Fruit fly (Drosophila melanogaster): ENCODE data around the gene CG10864.
A peak's percentile ranks its signal among the peaks of the same experiment; 100 is the strongest.

The CG10864 gene

dm6 chr3R:18456196-18456781 is 44.9 kb upstream of the CG10864 start (continued):
- TF ChIP-seq Nf-YB (GFP tag; optimal IDR thresholded peaks at IDR 0.05) (no peak), crol (GFP tag; IDR thresholded peaks at IDR 0.05) (no peak), CG32532 (GFP tag; IDR thresholded peaks at IDR 0.05) (peak; percentile 67; the same call in 1 of the 2 replicates), Rfx (GFP tag; IDR thresholded peaks at IDR 0.05) (peak; percentile 75), Six4 (GFP tag; optimal IDR thresholded peaks at IDR 0.05) (no peak), CG3281 (GFP tag; optimal IDR thresholded peaks at IDR 0.05) (no peak), sqz (GFP tag; optimal IDR thresholded peaks at IDR 0.05) (no peak), slp2 (GFP tag; optimal IDR thresholded peaks at IDR 0.05) (peak; percentile 45), Lim3 (GFP tag; IDR thresholded peaks at IDR 0.05) (no peak), cg (GFP tag; optimal IDR thresholded peaks at IDR 0.05) (no peak), Abd-B (GFP tag; optimal IDR thresholded peaks at IDR 0.05) (peak; percentile 24), Eip74EF (GFP tag; optimal IDR thresholded peaks at IDR 0.05) (no peak), klu (GFP tag; IDR thresholded peaks at IDR 0.05) (no peak), hkb (optimal IDR thresholded peaks at IDR 0.05) (no peak), hkb (GFP tag; IDR thresholded peaks at IDR 0.05) (no peak; the same call in 1 of the 2 replicates), NC2α (GFP tag; optimal IDR thresholded peaks at IDR 0.05) (no peak), CG10979 (tag; optimal IDR thresholded peaks at IDR 0.05) (no peak), da (GFP tag; optimal IDR thresholded peaks at IDR 0.05) (no peak), Rx (GFP tag; IDR thresholded peaks at IDR 0.05) (peak; percentile 29; the same call in 1 of the 2 replicates), CG3838 (GFP tag; optimal IDR thresholded peaks at IDR 0.05) (no peak), vnd (GFP tag; IDR thresholded peaks at IDR 0.05; ENCODE audit: partially characterized antibody) (no peak), Neu2 (GFP tag; optimal IDR thresholded peaks at IDR 0.05; ENCODE audit: borderline replicate concordance) (no peak), esg (GFP tag; conservative IDR thresholded peaks at IDR 0.05) (peak; percentile 61), dm (GFP tag; optimal IDR thresholded peaks at IDR 0.05) (no peak), vfl (GFP tag; optimal IDR thresholded peaks at IDR 0.05) (peak; percentile 3), Sox102F (GFP tag; optimal IDR thresholded peaks at IDR 0.05) (peak; percentile 53), CG34224 (GFP tag; IDR thresholded peaks at IDR 0.05; ENCODE audit: partially characterized antibody) (no peak), CG15479 (GFP tag; optimal IDR thresholded peaks at IDR 0.05) (no peak), CG7357 (GFP tag; IDR thresholded peaks at IDR 0.05) (no peak), disco-r (GFP tag; optimal IDR thresholded peaks at IDR 0.05) (no peak), chif (GFP tag; optimal IDR thresholded peaks at IDR 0.05) (peak; percentile 23 to 25), CG43689 (GFP tag; IDR thresholded peaks at IDR 0.05) (peak; percentile 56), nau (GFP tag; optimal IDR thresholded peaks at IDR 0.05) (no peak), Fer3 (tag; optimal IDR thresholded peaks at IDR 0.05) (no peak), stwl (tag; optimal IDR thresholded peaks at IDR 0.05) (no peak), emc (GFP tag; optimal IDR thresholded peaks at IDR 0.05) (no peak), CG12299 (tag; optimal IDR thresholded peaks at IDR 0.05) (no peak), sob (GFP tag; IDR thresholded peaks at IDR 0.05) (no peak; the same call in 1 of the 2 replicates), CG34376 (GFP tag; optimal IDR thresholded peaks at IDR 0.05) (no peak), Nf-YC (tag; optimal IDR thresholded peaks at IDR 0.05) (no peak), CG8388 (GFP tag; optimal IDR thresholded peaks at IDR 0.05) (no peak), PHDP (tag; optimal IDR thresholded peaks at IDR 0.05) (no peak), CG12236 (GFP tag; optimal IDR thresholded peaks at IDR 0.05) (peak; percentile 1), Doc2 (GFP tag; IDR thresholded peaks at IDR 0.05) (no peak), CG32772 (GFP tag; IDR thresholded peaks at IDR 0.05) (no peak), cato (GFP tag; optimal IDR thresholded peaks at IDR 0.05; ENCODE audit: borderline replicate concordance) (no peak), CG11696 (GFP tag; IDR thresholded peaks at IDR 0.05) (peak; percentile 41; the same call in 1 of the 2 replicates), CG18476 (GFP tag; optimal IDR thresholded peaks at IDR 0.05) (no peak), tna (GFP tag; IDR thresholded peaks at IDR 0.05; ENCODE audit: partially characterized antibody) (no peak), ara (GFP tag; IDR thresholded peaks at IDR 0.05) (peak; percentile 42; the same call in 1 of the 2 replicates)

All from whole organism, embryonic.